Worm (Caenorhabditis elegans): Measurements from ENCODE around the gene F43C9.2.

DNA sequence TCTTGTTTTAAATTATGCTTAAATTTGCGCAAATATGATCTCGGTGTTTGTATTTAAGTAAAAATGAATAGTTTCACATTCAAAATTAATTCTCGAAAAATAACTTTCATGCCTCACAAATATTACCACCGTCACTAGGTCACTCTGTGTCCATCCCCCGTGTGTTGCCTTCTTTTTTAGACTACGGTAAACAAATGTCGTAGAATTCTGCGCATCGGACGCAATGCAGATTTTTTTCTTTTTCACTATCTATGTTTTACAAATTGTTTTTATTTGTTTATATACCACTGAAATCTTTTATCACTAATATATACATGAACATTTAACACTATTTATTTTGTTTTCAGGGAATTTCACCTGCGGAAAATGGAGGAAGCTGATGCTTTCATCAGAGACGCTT lies 34.8 kb downstream of the F43C9.2 start, which contains the start of gene R08E3.3:
- TF ChIP-seq nhr-76 (tag; optimal IDR thresholded peaks at IDR 0.05): no peak
- no peak for TF ChIP-seq lin-39 (tag; optimal IDR thresholded peaks at IDR 0.05)
